Worm (Caenorhabditis elegans): ENCODE results near the gene srh-281.

The srh-281 gene

DNA sequence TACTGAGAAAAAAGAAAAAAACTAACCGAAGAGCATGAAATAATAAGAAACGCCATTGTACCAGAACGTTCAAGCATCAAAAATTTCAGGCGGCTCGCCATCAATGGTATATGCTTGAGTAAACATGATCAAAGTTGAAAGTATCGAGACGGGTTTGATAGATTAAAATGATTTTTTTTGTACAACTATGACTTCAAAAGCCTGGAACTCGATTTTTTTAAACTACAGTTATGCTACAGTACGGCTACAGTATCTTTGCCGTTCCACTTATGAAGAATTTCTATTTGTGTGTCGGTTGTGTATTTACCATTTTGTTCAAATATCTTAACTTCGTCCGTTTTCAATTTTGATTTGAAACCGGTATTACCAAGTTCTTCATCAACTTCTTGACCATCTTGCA, 35.5 kb upstream of the srh-281 start, which contains the start of gene str-97:
Gene str-97 (minus strand): TSS at position 101 of the 400 bp plus-strand sequence.
- TF ChIP-seq hmbx-1 (tag; optimal IDR thresholded peaks at IDR 0.05), result no peak
- no peak for TF ChIP-seq ceh-13 (GFP tag; optimal IDR thresholded peaks at IDR 0.05)
- no peak for TF ChIP-seq pes-1 (GFP tag; IDR thresholded peaks at IDR 0.05)
- TF ChIP-seq flt-1 (GFP tag; IDR thresholded peaks at IDR 0.05), result no peak
- no peak for TF ChIP-seq ceh-36 (tag; optimal IDR thresholded peaks at IDR 0.05)
- no peak for TF ChIP-seq F13C5.2 (tag; optimal IDR thresholded peaks at IDR 0.05)
- TF ChIP-seq hnd-1 (tag; optimal IDR thresholded peaks at IDR 0.05), result no peak
- no peak for TF ChIP-seq tbx-37 (GFP tag; conservative IDR thresholded peaks at IDR 0.05)

DNA sequence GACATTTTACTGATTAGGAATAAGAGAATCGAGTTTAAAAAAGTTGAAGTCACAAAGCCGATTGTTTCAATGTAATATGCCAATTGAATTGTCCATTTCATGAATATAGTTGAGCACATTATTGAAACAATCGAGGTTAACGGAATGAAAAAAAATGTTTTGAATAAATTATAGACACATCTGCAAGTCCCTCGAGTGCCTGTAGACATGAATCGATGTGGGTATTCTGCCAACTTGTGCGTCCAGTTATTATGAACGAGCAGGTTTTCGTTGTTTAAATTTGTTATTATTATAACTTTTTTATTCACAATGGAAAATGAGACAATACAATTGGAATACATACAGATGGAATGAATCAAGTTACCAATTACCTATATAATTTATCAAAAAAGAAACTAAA, 32.2 kb upstream of the srh-281 start, which contains the start of gene str-99:
Gene str-99 (minus strand): TSS at position 101 of the 400 bp plus-strand sequence.
- TF ChIP-seq tbx-11 (GFP tag; IDR thresholded peaks at IDR 0.05) (no peak), hmbx-1 (tag; optimal IDR thresholded peaks at IDR 0.05) (no peak), scrt-1 (GFP tag; IDR thresholded peaks at IDR 0.05) (no peak), B0310.2 (tag; optimal IDR thresholded peaks at IDR 0.05) (no peak), tra-4 (tag; optimal IDR thresholded peaks at IDR 0.05) (no peak), sea-1 (GFP tag; conservative IDR thresholded peaks at IDR 0.05) (no peak), tbx-37 (GFP tag; conservative IDR thresholded peaks at IDR 0.05) (no peak), flt-1 (GFP tag; IDR thresholded peaks at IDR 0.05) (no peak), F13C5.2 (tag; optimal IDR thresholded peaks at IDR 0.05) (no peak), ceh-36 (tag; optimal IDR thresholded peaks at IDR 0.05) (no peak), ets-7 (tag; optimal IDR thresholded peaks at IDR 0.05) (no peak), ama-1 (optimal IDR thresholded peaks at IDR 0.05) (no peak), aly-1 (tag; optimal IDR thresholded peaks at IDR 0.05) (no peak), hnd-1 (tag; optimal IDR thresholded peaks at IDR 0.05) (no peak), hmg-4 (GFP tag; optimal IDR thresholded peaks at IDR 0.05) (no peak), pes-1 (GFP tag; IDR thresholded peaks at IDR 0.05) (no peak), ceh-13 (GFP tag; optimal IDR thresholded peaks at IDR 0.05) (no peak)

DNA sequence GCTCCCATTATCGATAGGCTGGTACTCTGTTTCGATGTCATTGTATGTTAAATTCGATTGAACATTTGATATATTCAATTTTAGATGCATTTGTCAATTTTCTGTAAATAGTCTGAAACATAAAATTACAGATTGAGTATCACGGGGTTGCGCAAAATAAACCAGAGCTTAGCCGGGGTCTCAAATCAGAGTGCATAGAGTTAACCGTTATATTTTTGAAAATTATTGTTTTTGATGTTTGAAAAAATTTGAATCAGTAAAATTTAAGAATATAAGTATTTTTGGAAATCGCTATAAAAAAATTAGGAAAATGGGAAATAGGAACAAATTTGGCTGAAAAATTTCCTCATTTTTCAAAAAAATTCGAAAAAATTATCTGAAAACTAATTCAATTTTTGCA, 31.0 kb upstream of the srh-281 start, which contains the start of gene F10A3.17:
Gene F10A3.17 (minus strand): TSS at position 101 of the 400 bp plus-strand sequence.
- TF ChIP-seq F13C5.2 (tag; optimal IDR thresholded peaks at IDR 0.05), result no peak
- no peak for TF ChIP-seq hmbx-1 (tag; optimal IDR thresholded peaks at IDR 0.05)
- TF ChIP-seq tbx-37 (GFP tag; conservative IDR thresholded peaks at IDR 0.05), result no peak
- TF ChIP-seq B0310.2 (tag; optimal IDR thresholded peaks at IDR 0.05), result no peak

DNA sequence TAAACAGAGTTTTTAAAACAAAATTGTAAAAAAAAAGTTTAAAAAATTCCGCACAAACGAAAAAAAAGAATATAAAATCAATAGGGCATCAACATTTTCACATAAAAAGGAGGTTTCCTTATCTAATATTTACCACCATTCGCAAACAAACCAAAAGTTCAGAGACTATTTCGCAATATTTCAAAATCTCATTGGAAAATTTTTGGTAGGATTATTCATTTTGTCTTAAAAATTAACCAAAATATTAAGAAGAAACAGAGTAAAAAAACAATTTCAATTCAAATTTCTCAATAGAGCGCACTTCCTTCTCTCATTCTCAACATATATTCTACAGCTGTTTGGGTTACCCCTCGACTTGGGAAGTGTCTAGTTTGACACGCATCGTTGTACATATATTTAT, 30.5 kb upstream of the srh-281 start:
- TF ChIP-seq tbx-37 (GFP tag; conservative IDR thresholded peaks at IDR 0.05), result no peak
- no peak for TF ChIP-seq sea-1 (GFP tag; conservative IDR thresholded peaks at IDR 0.05)
- no peak for TF ChIP-seq ets-7 (tag; optimal IDR thresholded peaks at IDR 0.05)
- no peak for TF ChIP-seq ceh-13 (GFP tag; optimal IDR thresholded peaks at IDR 0.05)
- no peak for TF ChIP-seq aly-1 (tag; optimal IDR thresholded peaks at IDR 0.05)
- no peak for TF ChIP-seq F13C5.2 (tag; optimal IDR thresholded peaks at IDR 0.05)

DNA sequence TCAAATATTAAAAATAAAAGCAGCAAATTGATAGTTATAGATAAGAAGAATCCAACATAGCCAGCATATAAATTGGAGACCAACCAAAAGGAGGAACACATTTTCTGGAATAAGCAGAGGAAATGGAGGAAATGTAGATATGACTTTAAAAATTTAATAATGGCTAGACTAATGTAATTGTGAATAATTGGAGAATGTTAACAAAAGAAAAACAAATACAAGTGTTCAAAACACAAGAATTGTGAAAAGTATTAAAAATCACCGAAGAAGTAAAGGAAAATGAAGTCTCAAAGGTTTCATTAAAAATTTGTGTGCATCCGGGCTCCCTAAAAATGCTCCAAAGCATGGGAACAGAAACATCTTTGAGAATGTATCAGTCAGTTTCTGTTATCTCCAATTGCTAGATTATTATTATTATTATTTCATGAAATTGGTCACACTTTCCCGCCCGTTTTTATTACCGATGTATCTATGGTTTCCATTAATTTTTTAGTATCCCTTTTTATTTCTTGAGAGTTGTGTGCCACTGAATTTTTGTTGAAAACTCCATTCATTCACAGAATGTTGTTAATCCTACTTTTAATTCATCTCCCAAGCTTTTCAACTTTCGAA, 28.4 kb upstream of the srh-281 start, which contains the start of the genes str-109 and F10A3.11:
Gene str-109 (minus strand): TSS at position 101 of the 612 bp plus-strand sequence.
Gene F10A3.11 (plus strand): TSS at position 562 of the 612 bp plus-strand sequence.
- TF ChIP-seq ama-1 (optimal IDR thresholded peaks at IDR 0.05) (no peak), tbx-37 (GFP tag; conservative IDR thresholded peaks at IDR 0.05) (no peak), sea-1 (GFP tag; conservative IDR thresholded peaks at IDR 0.05) (no peak), scrt-1 (GFP tag; IDR thresholded peaks at IDR 0.05) (no peak), ceh-36 (tag; optimal IDR thresholded peaks at IDR 0.05) (no peak)

DNA sequence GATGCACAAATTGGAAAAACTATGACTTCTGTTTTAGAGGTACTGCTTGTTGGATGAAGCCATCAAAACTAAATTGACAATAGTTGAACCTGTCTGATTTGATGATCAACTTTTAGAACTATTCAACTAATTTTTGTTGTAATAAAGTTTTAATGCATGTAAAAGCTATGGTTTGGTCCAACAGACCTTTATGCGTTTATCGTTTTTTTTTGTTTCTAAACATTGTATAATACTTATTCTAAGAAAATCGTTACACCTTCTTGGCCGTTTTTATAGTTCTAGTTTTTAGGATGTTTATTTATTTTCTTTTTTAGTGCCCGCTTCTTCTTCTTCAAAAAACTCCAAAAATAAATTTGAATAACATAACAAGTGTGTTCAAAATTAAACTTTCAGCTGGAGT, 26.9 kb upstream of the srh-281 start, which contains the start of gene F10A3.12:
Gene F10A3.12 (plus strand): TSS at position 301 of the 400 bp plus-strand sequence.
- TF ChIP-seq hnd-1 (tag; optimal IDR thresholded peaks at IDR 0.05) (no peak), F13C5.2 (tag; optimal IDR thresholded peaks at IDR 0.05) (no peak), sea-1 (GFP tag; conservative IDR thresholded peaks at IDR 0.05) (no peak), pes-1 (GFP tag; IDR thresholded peaks at IDR 0.05) (no peak), aly-1 (tag; optimal IDR thresholded peaks at IDR 0.05) (no peak), tra-4 (tag; optimal IDR thresholded peaks at IDR 0.05) (no peak), hmbx-1 (tag; optimal IDR thresholded peaks at IDR 0.05) (no peak)

DNA sequence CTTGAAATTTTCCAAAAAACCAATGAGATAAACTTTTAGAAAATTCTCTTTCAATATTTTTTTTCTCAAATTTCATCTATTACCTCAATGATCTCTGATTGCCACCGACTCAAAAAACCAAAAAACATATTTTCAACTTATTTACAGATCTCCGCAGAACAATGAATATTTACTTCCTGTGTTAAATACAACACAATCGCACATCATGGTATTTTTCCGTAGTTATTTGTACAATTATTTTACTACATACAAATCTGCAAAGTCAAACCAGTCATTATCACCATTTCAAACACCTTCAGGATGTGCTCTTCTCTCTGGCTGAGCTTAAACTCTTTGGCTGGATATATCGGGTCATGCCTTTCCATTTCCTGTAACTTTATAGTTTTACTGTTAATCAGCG, 24.6 kb upstream of the srh-281 start, which contains the start of gene str-108:
Gene str-108 (plus strand): TSS at position 301 of the 400 bp plus-strand sequence.
- no peak for TF ChIP-seq B0310.2 (tag; optimal IDR thresholded peaks at IDR 0.05)
- no peak for TF ChIP-seq ceh-13 (GFP tag; optimal IDR thresholded peaks at IDR 0.05)
- TF ChIP-seq flt-1 (GFP tag; IDR thresholded peaks at IDR 0.05), result no peak
- TF ChIP-seq hmbx-1 (tag; optimal IDR thresholded peaks at IDR 0.05), result no peak
- TF ChIP-seq ama-1 (optimal IDR thresholded peaks at IDR 0.05), result no peak
- TF ChIP-seq tbx-37 (GFP tag; conservative IDR thresholded peaks at IDR 0.05), result no peak
- TF ChIP-seq ets-7 (tag; optimal IDR thresholded peaks at IDR 0.05), result no peak
- TF ChIP-seq tbx-11 (GFP tag; IDR thresholded peaks at IDR 0.05), result no peak
- TF ChIP-seq hnd-1 (tag; optimal IDR thresholded peaks at IDR 0.05), result no peak
- TF ChIP-seq scrt-1 (GFP tag; IDR thresholded peaks at IDR 0.05), result no peak
- no peak for TF ChIP-seq pes-1 (GFP tag; IDR thresholded peaks at IDR 0.05)
- TF ChIP-seq aly-1 (tag; optimal IDR thresholded peaks at IDR 0.05), result no peak
- TF ChIP-seq sea-1 (GFP tag; conservative IDR thresholded peaks at IDR 0.05), result no peak
- TF ChIP-seq tra-4 (tag; optimal IDR thresholded peaks at IDR 0.05), result no peak
- TF ChIP-seq hmg-4 (GFP tag; optimal IDR thresholded peaks at IDR 0.05), result no peak
- TF ChIP-seq F13C5.2 (tag; optimal IDR thresholded peaks at IDR 0.05), result no peak
- no peak for TF ChIP-seq ceh-36 (tag; optimal IDR thresholded peaks at IDR 0.05)

DNA sequence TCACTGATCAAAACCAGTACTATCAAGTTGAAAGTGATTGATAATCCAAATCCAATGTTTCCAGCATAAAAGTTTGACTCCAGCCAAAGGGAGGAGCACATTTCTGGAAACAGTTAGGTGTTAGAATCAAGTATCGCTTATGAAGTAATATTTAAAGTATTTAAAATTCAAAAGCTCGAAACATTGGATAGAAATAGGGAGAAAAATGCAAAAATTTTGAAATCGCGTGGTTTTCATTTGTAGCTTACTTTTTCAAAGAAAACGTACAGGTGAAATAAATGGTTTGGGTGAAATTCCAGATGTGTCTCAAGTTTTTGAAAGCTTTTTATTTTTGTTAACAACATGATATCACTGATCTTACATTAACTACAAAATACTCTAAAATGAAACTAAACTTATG, 21.6 kb upstream of the srh-281 start, which contains the start of gene str-111:
Gene str-111 (minus strand): TSS at position 101 of the 400 bp plus-strand sequence.
- TF ChIP-seq pes-1 (GFP tag; IDR thresholded peaks at IDR 0.05), result no peak
- TF ChIP-seq tra-4 (tag; optimal IDR thresholded peaks at IDR 0.05), result no peak
- no peak for TF ChIP-seq tbx-11 (GFP tag; IDR thresholded peaks at IDR 0.05)

Measured in whole organism, early embryonic.